Worm (Caenorhabditis elegans) whole organism, young adult: ENCODE results near the gene D1022.2.
"Not testable (repeated sequence)": the region's sequence is repeated elsewhere in the genome, so short reads cannot be mapped to it uniquely, and the experiment has no call there.

Source experiments
- B0019.2 ChIP-seq: fragments of 200-800 bp; sonication (Bioruptor generic); conservative IDR thresholded peaks from 2 replicates; pipeline ENCODE4 v1.3.6; 2022; ENCODE audit warnings: missing genetic modification reagents, missing genetic modification characterization, missing compliant biosample characterization
- F33H1.4 ChIP-seq: fragments of 200-800 bp; sonication (Bioruptor generic); IDR thresholded peaks from 2 replicates; pipeline ENCODE4 v1.3.6; 2022; ENCODE audit warnings: missing genetic modification reagents, missing genetic modification characterization, missing compliant biosample characterization
- F57A8.1 ChIP-seq: fragments of 200-800 bp; sonication (Bioruptor generic); optimal IDR thresholded peaks from 2 replicates; lab custom pipeline; 2018; ENCODE audit warnings: mild to moderate bottlenecking, missing genetic modification characterization, moderate library complexity, missing compliant biosample characterization
- K11D2.4 ChIP-seq: fragments of 200-800 bp; sonication (Bioruptor generic); IDR thresholded peaks from 2 replicates; pipeline ENCODE4 v1.3.6; 2022; ENCODE audit warnings: missing genetic modification reagents, missing genetic modification characterization, missing compliant biosample characterization
- Y53G8AR.9 ChIP-seq: fragments of 200-800 bp; sonication (Bioruptor generic); conservative IDR thresholded peaks from 2 replicates; pipeline ENCODE4 v1.3.6; 2022; ENCODE audit warnings: missing genetic modification reagents, missing genetic modification characterization, missing compliant biosample characterization
- Y56A3A.18 ChIP-seq: fragments of 200-800 bp; sonication (Bioruptor generic); IDR thresholded peaks from 2 replicates; pipeline ENCODE4 v1.3.6; 2022; ENCODE audit warnings: missing genetic modification reagents, missing genetic modification characterization, missing compliant biosample characterization
- Y79H2A.3 ChIP-seq: fragments of 200-800 bp; sonication (Bioruptor generic); conservative IDR thresholded peaks from 2 replicates; pipeline ENCODE4 v1.3.6; 2022; ENCODE audit warnings: missing genetic modification reagents, missing genetic modification characterization, missing compliant biosample characterization
- aptf-2 ChIP-seq: fragments of 200-800 bp; sonication (Bioruptor generic); conservative IDR thresholded peaks from 2 replicates; pipeline ENCODE4 v1.3.6; 2022; ENCODE audit warnings: missing genetic modification reagents, missing genetic modification characterization, missing compliant biosample characterization
- bed-1 ChIP-seq: fragments of 200-800 bp; sonication (Bioruptor generic); IDR thresholded peaks from 2 replicates; pipeline ENCODE4 v1.3.6; 2022; ENCODE audit warnings: missing genetic modification reagents, missing genetic modification characterization, missing compliant biosample characterization
- cebp-1 ChIP-seq, 2 experiments: fragments of 200-800 bp in 1 of 2; sonication (Bioruptor generic) in 1 of 2; sonication (generic microtip) in 1 of 2; IDR thresholded peaks in 1 of 2; optimal IDR thresholded peaks in 1 of 2; 2 replicates each; pipeline versions ENCODE4 v1.3.6 to Lab custom; 2017 to 2022; ENCODE audit warnings: missing compliant biosample characterization in 2 of 2, missing genetic modification characterization in 2 of 2, mild to moderate bottlenecking in 1 of 2, missing genetic modification reagents in 1 of 2, moderate library complexity in 1 of 2
- ceh-58 ChIP-seq: fragments of 200-800 bp; sonication (Bioruptor generic); IDR thresholded peaks from 2 replicates; pipeline ENCODE4 v1.3.6; 2022; ENCODE audit warnings: missing genetic modification characterization, missing compliant biosample characterization
- dox-1 ChIP-seq: fragments of 200-800 bp; sonication (Bioruptor generic); IDR thresholded peaks from 2 replicates; pipeline ENCODE4 v1.3.6; 2022; ENCODE audit warnings: missing genetic modification reagents, missing genetic modification characterization, missing compliant biosample characterization
- egl-44 ChIP-seq: fragments of 200-800 bp; sonication (Bioruptor generic); IDR thresholded peaks from 2 replicates; pipeline ENCODE4 v1.3.6; 2022; ENCODE audit warnings: missing genetic modification reagents, missing genetic modification characterization, missing compliant biosample characterization
- him-1 ChIP-seq: sonication (generic microtip); optimal IDR thresholded peaks from 2 replicates; lab custom pipeline; 2016; ENCODE audit warnings: missing genotype, missing genetic modification reagents, missing genetic modification characterization, missing compliant biosample characterization
- hlh-26 ChIP-seq: fragments of 200-800 bp; sonication (Bioruptor generic); conservative IDR thresholded peaks from 2 replicates; pipeline ENCODE4 v1.3.6; 2022; ENCODE audit warnings: missing genetic modification reagents, missing genetic modification characterization, missing compliant biosample characterization
- hsf-1 ChIP-seq: fragments of 200-800 bp; sonication (Bioruptor generic); IDR thresholded peaks from 2 replicates; pipeline ENCODE4 v1.3.6; 2022; ENCODE audit warnings: missing genetic modification reagents, missing genetic modification characterization, missing compliant biosample characterization
- let-607 ChIP-seq, 2 experiments: fragments of 200-800 bp in 1 of 2; sonication (Bioruptor generic) in 1 of 2; sonication (generic microtip) in 1 of 2; optimal IDR thresholded peaks; 2 replicates each; lab custom pipeline; 2016 to 2018; ENCODE audit warnings: mild to moderate bottlenecking in 2 of 2, missing compliant biosample characterization in 2 of 2, missing genetic modification characterization in 2 of 2, moderate library complexity in 2 of 2, missing genotype in 1 of 2
- madf-10 ChIP-seq: sonication (generic microtip); optimal IDR thresholded peaks from 2 replicates; lab custom pipeline; 2016; ENCODE audit warnings: mild to moderate bottlenecking, missing genetic modification characterization, missing compliant biosample characterization
- nfya-1 ChIP-seq: sonication (generic microtip); optimal IDR thresholded peaks from 2 replicates; lab custom pipeline; 2017; ENCODE audit warnings: antibody characterized with exemption, missing compliant biosample characterization, missing genetic modification characterization, borderline replicate concordance; ENCODE audit not compliant: insufficient read depth
- nhr-80 ChIP-seq: sonication (generic microtip); optimal IDR thresholded peaks from 2 replicates; lab custom pipeline; 2016; ENCODE audit warnings: missing genetic modification characterization, missing compliant biosample characterization
- pbrm-1 ChIP-seq: fragments of 200-800 bp; sonication (Bioruptor generic); IDR thresholded peaks from 2 replicates; pipeline ENCODE4 v1.3.6; 2022; ENCODE audit warnings: missing genetic modification reagents, missing genetic modification characterization, missing compliant biosample characterization
- pha-4 ChIP-seq: fragments of 150-350 bp; sonication (generic microtip); optimal IDR thresholded peaks from 2 replicates; lab custom pipeline; 2014; ENCODE audit warnings: missing biosample characterization, missing genetic modification reagents, missing genetic modification characterization
- sea-2 ChIP-seq: fragments of 200-800 bp; sonication (Bioruptor generic); IDR thresholded peaks from 2 replicates; pipeline ENCODE4 v1.3.6; 2022; ENCODE audit warnings: missing genetic modification characterization, missing compliant biosample characterization
- snpc-1.1 ChIP-seq: sonication (generic microtip); optimal IDR thresholded peaks from 2 replicates; lab custom pipeline; 2017; ENCODE audit warnings: missing genetic modification characterization, mild to moderate bottlenecking, missing compliant biosample characterization, antibody characterized with exemption, moderate library complexity, missing genotype, missing genetic modification reagents; ENCODE audit not compliant: insufficient read depth
- tbp1 ChIP-seq: fragments of 200-800 bp; sonication (Bioruptor generic); optimal IDR thresholded peaks from 2 replicates; lab custom pipeline; 2018; ENCODE audit warnings: mild to moderate bottlenecking, missing genetic modification characterization, missing compliant biosample characterization
- unc-62 ChIP-seq: fragments of 150-350 bp; optimal IDR thresholded peaks from 2 replicates; lab custom pipeline; 2014; ENCODE audit warnings: missing biosample characterization, missing genetic modification reagents, missing genetic modification characterization
- xnd-1 ChIP-seq: sonication (generic microtip); optimal IDR thresholded peaks from 2 replicates; lab custom pipeline; 2016; ENCODE audit warnings: missing genotype, missing genetic modification reagents, missing genetic modification characterization, missing compliant biosample characterization
- ztf-25 ChIP-seq: fragments of 200-800 bp; sonication (Bioruptor generic); IDR thresholded peaks from 2 replicates; pipeline ENCODE4 v1.3.6; 2022; ENCODE audit warnings: missing genetic modification reagents, missing genetic modification characterization, missing compliant biosample characterization
- ztf-28 ChIP-seq: fragments of 200-800 bp; sonication (Bioruptor generic); IDR thresholded peaks from 2 replicates; pipeline ENCODE4 v1.3.6; 2022; ENCODE audit warnings: missing genetic modification reagents, missing genetic modification characterization, missing compliant biosample characterization
- ztf-3 ChIP-seq: fragments of 200-800 bp; sonication (Bioruptor generic); optimal IDR thresholded peaks from 2 replicates; lab custom pipeline; 2018; ENCODE audit warnings: mild to moderate bottlenecking, missing genetic modification characterization, missing compliant biosample characterization

Gene D1022.2

ce11 chrII:7420157-7420556 lies 39.1 kb upstream of the D1022.2 start:
- no peak for TF ChIP-seq ceh-58
- TF ChIP-seq snpc-1.1 (tag; lab: Kevin White, UChicago): no peak
- no peak for TF ChIP-seq ztf-3 (GFP tag; lab: Kevin White, UChicago)
- TF ChIP-seq hsf-1 (GFP tag; lab: Robert Waterston, UW): no peak
- no peak for TF ChIP-seq F33H1.4 (GFP tag; lab: Robert Waterston, UW)
- TF ChIP-seq pbrm-1 (GFP tag; lab: Robert Waterston, UW): no peak
- TF ChIP-seq sea-2 (GFP tag; lab: Robert Waterston, UW): no peak
- TF ChIP-seq Y53G8AR.9 (GFP tag; lab: Robert Waterston, UW): no peak
- TF ChIP-seq pha-4 (tag; lab: Kevin White, UChicago): no peak
- no peak for TF ChIP-seq hlh-26 (GFP tag; lab: Robert Waterston, UW)
- no peak for TF ChIP-seq tbp1 (GFP tag; lab: Kevin White, UChicago)
- TF ChIP-seq ztf-28 (GFP tag; lab: Robert Waterston, UW): no peak
- TF ChIP-seq madf-10 (tag; lab: Kevin White, UChicago): no peak
- no peak for TF ChIP-seq xnd-1

- peak; percentile 56 for TF ChIP-seq cebp-1 (GFP tag; IDR thresholded peaks at IDR 0.05; lab: Robert Waterston, UW)
- no peak for TF ChIP-seq cebp-1 (tag; optimal IDR thresholded peaks at IDR 0.05; lab: Kevin White, UChicago)
- peak; percentile 23 for TF ChIP-seq nhr-80
- TF ChIP-seq B0019.2 (GFP tag; lab: Robert Waterston, UW): no peak
Measured at ce11 chrII:7420796-7421386, 38.4 kb upstream of the D1022.2 start.

ce11 chrII:7432327-7432726 lies 27.0 kb upstream of the D1022.2 start, which contains the start of gene srd-54:
Gene srd-54 (plus strand): TSS chrII:7432627.
- TF ChIP-seq egl-44 (GFP tag; lab: Robert Waterston, UW) (no peak), sea-2 (GFP tag; lab: Robert Waterston, UW) (no peak), unc-62 (GFP tag; lab: Kevin White, UChicago) (no peak), F57A8.1 (no peak)

- TF ChIP-seq nfya-1 (tag; lab: Kevin White, UChicago): no peak
- no peak for TF ChIP-seq tbp1 (GFP tag; lab: Kevin White, UChicago)
- no peak for TF ChIP-seq madf-10 (tag; lab: Kevin White, UChicago)
- no peak for TF ChIP-seq Y56A3A.18 (GFP tag; lab: Robert Waterston, UW)
- no peak for TF ChIP-seq bed-1 (GFP tag; lab: Robert Waterston, UW)
Measured at ce11 chrII:7434182-7434581, 25.1 kb upstream of the D1022.2 start, which contains the start of gene kcc-3. Gene kcc-3 (minus strand): TSS chrII:7434282.

ce11 chrII:7434958-7435357 lies 24.3 kb upstream of the D1022.2 start, which contains the start of gene K02A2.1:
Gene K02A2.1 (plus strand): TSS chrII:7435258.
- TF ChIP-seq let-607 (tag; optimal IDR thresholded peaks at IDR 0.05; lab: Kevin White, UChicago); egl-44 (GFP tag; lab: Robert Waterston, UW); him-1: not testable (repeated sequence)

- TF ChIP-seq aptf-2: 0 out of 2 replicates have a peak, but pooled peaks have one; percentile 33
- 0 out of 2 replicates have a peak, but pooled peaks have one; percentile 10 for TF ChIP-seq K11D2.4
- TF ChIP-seq ztf-25 (GFP tag; lab: Robert Waterston, UW): 0 out of 2 replicates have a peak, but pooled peaks have one; percentile 3
- peak; percentile 51 for TF ChIP-seq dox-1 (GFP tag; lab: Robert Waterston, UW)
- 0 out of 2 replicates have a peak, but pooled peaks have one; percentile 43 for TF ChIP-seq Y79H2A.3 (GFP tag; lab: Robert Waterston, UW)
- TF ChIP-seq, all 124 proteins: peak for 5; not testable (repeated sequence) for 119
Measured at ce11 chrII:7446683-7447082, 12.6 kb upstream of the D1022.2 start.
